Fruit fly (Drosophila melanogaster): ENCODE measurements around the gene CG33777.
A peak's percentile ranks its signal among the peaks of the same experiment; 100 is the strongest.

CG33777 gene

dm6 chr3L:4550153-4550802 lies 4.8 kb downstream of the CG33777 start (continued):
- TF ChIP-seq TFAM (GFP tag; optimal IDR thresholded peaks at IDR 0.05) (no peak), CG34224 (GFP tag; IDR thresholded peaks at IDR 0.05; ENCODE audit: partially characterized antibody) (no peak), CG10959 (GFP tag; IDR thresholded peaks at IDR 0.05) (no peak), Max (GFP tag; optimal IDR thresholded peaks at IDR 0.05) (no peak), Doc2 (GFP tag; IDR thresholded peaks at IDR 0.05) (no peak), sens (GFP tag) (peak; percentile 62), Asciz (GFP tag; optimal IDR thresholded peaks at IDR 0.05) (peak; percentile 23), unc-4 (GFP tag; IDR thresholded peaks at IDR 0.05; ENCODE audit: partially characterized antibody) (no peak), Usf (GFP tag; optimal IDR thresholded peaks at IDR 0.05) (no peak), Camta (GFP tag; optimal IDR thresholded peaks at IDR 0.05) (no peak), Bteb2 (GFP tag; optimal IDR thresholded peaks at IDR 0.05) (no peak), z (GFP tag; IDR thresholded peaks at IDR 0.05) (no peak), CG2120 (GFP tag; optimal IDR thresholded peaks at IDR 0.05) (no peak), CG12659 (GFP tag; optimal IDR thresholded peaks at IDR 0.05) (no peak), CG17361 (GFP tag; IDR thresholded peaks at IDR 0.05) (no peak), CG15601 (tag; optimal IDR thresholded peaks at IDR 0.05) (peak; percentile 37), gcm2 (GFP tag; optimal IDR thresholded peaks at IDR 0.05) (no peak), grau (tag; optimal IDR thresholded peaks at IDR 0.05) (no peak), cad (GFP tag; optimal IDR thresholded peaks at IDR 0.05) (peak; percentile 45), CG7271 (tag; optimal IDR thresholded peaks at IDR 0.05) (no peak), Oli (tag; optimal IDR thresholded peaks at IDR 0.05) (no peak), CG12071 (GFP tag; optimal IDR thresholded peaks at IDR 0.05) (no peak), ERR (GFP tag; optimal IDR thresholded peaks at IDR 0.05) (no peak), CG4707 (GFP tag; optimal IDR thresholded peaks at IDR 0.05) (peak; percentile 3), ftz-f1 (GFP tag; optimal IDR thresholded peaks at IDR 0.05) (no peak), CG5245 (GFP tag; optimal IDR thresholded peaks at IDR 0.05) (no peak), Ssrp (tag; optimal IDR thresholded peaks at IDR 0.05) (no peak), gsb (GFP tag; IDR thresholded peaks at IDR 0.05) (no peak), bsh (GFP tag; optimal IDR thresholded peaks at IDR 0.05) (no peak), CG18619 (GFP tag; optimal IDR thresholded peaks at IDR 0.05) (no peak), Gug (GFP tag; IDR thresholded peaks at IDR 0.05) (no peak), CG9797 (GFP tag; optimal IDR thresholded peaks at IDR 0.05) (no peak), CG12299 (tag; optimal IDR thresholded peaks at IDR 0.05) (no peak), CkIIα-i1 (GFP tag; IDR thresholded peaks at IDR 0.05) (no peak), D (optimal IDR thresholded peaks at IDR 0.05) (no peak), D (GFP tag; optimal IDR thresholded peaks at IDR 0.05) (no peak), CG8388 (GFP tag; optimal IDR thresholded peaks at IDR 0.05) (no peak), BtbVII (GFP tag; optimal IDR thresholded peaks at IDR 0.05) (peak; percentile 75), CG4404 (GFP tag; IDR thresholded peaks at IDR 0.05) (no peak), bcd (GFP tag; optimal IDR thresholded peaks at IDR 0.05) (no peak), CG8944 (GFP tag; optimal IDR thresholded peaks at IDR 0.05) (no peak), Dfd (GFP tag; optimal IDR thresholded peaks at IDR 0.05) (no peak), CG13123 (GFP tag; optimal IDR thresholded peaks at IDR 0.05) (no peak), zen (tag; optimal IDR thresholded peaks at IDR 0.05) (no peak), Lhr (GFP tag; optimal IDR thresholded peaks at IDR 0.05) (no peak), CG2712 (tag; optimal IDR thresholded peaks at IDR 0.05) (no peak), CG3407 (GFP tag; optimal IDR thresholded peaks at IDR 0.05) (no peak), CG7839 (tag; optimal IDR thresholded peaks at IDR 0.05) (no peak), PHDP (tag; optimal IDR thresholded peaks at IDR 0.05) (peak; percentile 19), CG2202 (tag; optimal IDR thresholded peaks at IDR 0.05) (no peak), CG11560 (tag; IDR thresholded peaks at IDR 0.05) (no peak)

Measured in whole organism, embryonic.